Worm (Caenorhabditis elegans) whole organism, L4 larva: ENCODE data around the gene C25G4.17.
A peak's percentile ranks its signal among the peaks of the same experiment; 100 is the strongest.

ENCODE experiments used
- F44E2.7 ChIP-seq: fragments of 200-800 bp; sonication (Bioruptor generic); IDR thresholded peaks from 2 replicates; pipeline ENCODE4 v2.1.2; 2022; ENCODE audit warnings: missing genetic modification characterization, missing compliant biosample characterization
- F49E8.2 ChIP-seq: sonication (generic microtip); optimal IDR thresholded peaks from 2 replicates; lab custom pipeline; 2016; ENCODE audit warnings: missing compliant biosample characterization, mild to moderate bottlenecking, missing genetic modification characterization, borderline replicate concordance
- T20F7.1 ChIP-seq: fragments of 200-800 bp; sonication (Bioruptor generic); optimal IDR thresholded peaks from 2 replicates; lab custom pipeline; 2018; ENCODE audit warnings: mild to moderate bottlenecking, missing genetic modification characterization, missing compliant biosample characterization
- T26A8.4 ChIP-seq: fragments of 200-800 bp; sonication (Bioruptor generic); IDR thresholded peaks from 2 replicates; pipeline ENCODE4 v1.3.6; 2022; ENCODE audit warnings: missing genetic modification characterization, missing compliant biosample characterization
- Y48G9A.11 ChIP-seq: fragments of 200-800 bp; sonication (Bioruptor generic); IDR thresholded peaks from 2 replicates; pipeline ENCODE4 v1.3.6; 2022; ENCODE audit warnings: missing genetic modification reagents, missing genetic modification characterization, missing compliant biosample characterization
- ZK337.2 ChIP-seq: fragments of 200-800 bp; sonication (Bioruptor generic); IDR thresholded peaks from 2 replicates; pipeline ENCODE4 v1.3.6; 2022; ENCODE audit warnings: missing genetic modification reagents, missing genetic modification characterization, missing compliant biosample characterization
- aha-1 ChIP-seq: fragments of 150-350 bp; peaks from one replicate; lab custom pipeline; 2014; ENCODE audit warnings: missing biosample characterization, missing genetic modification characterization
- ama-1 ChIP-seq: fragments of 150-350 bp; optimal IDR thresholded peaks from 2 replicates; lab custom pipeline; 2014; ENCODE audit warnings: inconsistent platforms, mixed read lengths
- attf-4 ChIP-seq: sonication (generic microtip); optimal IDR thresholded peaks from 3 replicates; lab custom pipeline; 2017; ENCODE audit warnings: missing biosample characterization, missing genetic modification characterization
- ceh-32 ChIP-seq: sonication (generic microtip); optimal IDR thresholded peaks from 2 replicates; lab custom pipeline; 2016; ENCODE audit warnings: mild to moderate bottlenecking, missing genetic modification characterization, missing compliant biosample characterization; ENCODE audit not compliant: poor library complexity
- ceh-62 ChIP-seq: sonication (generic microtip); optimal IDR thresholded peaks from 2 replicates; lab custom pipeline; 2017; ENCODE audit warnings: missing biosample characterization, missing genetic modification characterization
- dmd-9 ChIP-seq: fragments of 200-800 bp; sonication (Bioruptor generic); IDR thresholded peaks from 2 replicates; pipeline ENCODE4 v1.3.6; 2022; ENCODE audit warnings: missing genetic modification reagents, missing genetic modification characterization, missing compliant biosample characterization
- dpl-1 ChIP-seq: fragments of 150-350 bp; optimal IDR thresholded peaks from 2 replicates; lab custom pipeline; 2014; ENCODE audit warnings: missing biosample characterization, missing genetic modification reagents, missing genetic modification characterization
- dve-1 ChIP-seq: sonication (generic microtip); optimal IDR thresholded peaks from 2 replicates; lab custom pipeline; 2017; ENCODE audit warnings: antibody characterized with exemption, mild to moderate bottlenecking, missing genetic modification characterization, missing compliant biosample characterization; ENCODE audit not compliant: insufficient read depth
- egl-27 ChIP-seq: sonication (generic microtip); optimal IDR thresholded peaks from 3 replicates; lab custom pipeline; 2017; ENCODE audit warnings: missing biosample characterization, missing genetic modification reagents, missing genetic modification characterization
- fkh-10 ChIP-seq: fragments of 150-350 bp; optimal IDR thresholded peaks from 2 replicates; lab custom pipeline; 2014; ENCODE audit warnings: missing biosample characterization, missing genetic modification reagents, missing genetic modification characterization
- gei-8 ChIP-seq: fragments of 200-800 bp; sonication (Bioruptor generic); optimal IDR thresholded peaks from 2 replicates; lab custom pipeline; 2018; ENCODE audit warnings: mild to moderate bottlenecking, missing genetic modification characterization, missing compliant biosample characterization
- hlh-30 ChIP-seq: sonication (generic microtip); optimal IDR thresholded peaks from 2 replicates; lab custom pipeline; 2017; ENCODE audit warnings: antibody characterized with exemption, mild to moderate bottlenecking, missing genetic modification characterization, missing compliant biosample characterization; ENCODE audit not compliant: insufficient read depth
- lim-7 ChIP-seq: fragments of 200-800 bp; sonication (Bioruptor generic); IDR thresholded peaks from 2 replicates; pipeline ENCODE4 v1.3.6; 2022; ENCODE audit warnings: missing genetic modification characterization, missing compliant biosample characterization
- lin-39 ChIP-seq: fragments of 150-350 bp; optimal IDR thresholded peaks from 2 replicates; lab custom pipeline; 2014; ENCODE audit warnings: missing biosample characterization, missing genetic modification reagents, missing genetic modification characterization
- lsy-2 ChIP-seq, 2 experiments: fragments of 150-350 bp in 1 of 2; sonication (generic microtip) in 1 of 2; optimal IDR thresholded peaks; 2 replicates each; lab custom pipeline; 2014 to 2017; ENCODE audit warnings: missing biosample characterization in 2 of 2, missing genetic modification characterization in 2 of 2
- madf-5 ChIP-seq, 2 experiments: fragments of 200-800 bp; sonication (Bioruptor generic); IDR thresholded peaks; 2 replicates each; pipeline ENCODE4 v1.3.6; 2022; ENCODE audit warnings: missing compliant biosample characterization in 2 of 2, missing genetic modification characterization in 2 of 2
- mep-1 ChIP-seq: fragments of 150-350 bp; sonication (generic microtip); optimal IDR thresholded peaks from 3 replicates; lab custom pipeline; 2014; ENCODE audit warnings: missing biosample characterization, missing genetic modification characterization
- mes-2 ChIP-seq: sonication (generic microtip); optimal IDR thresholded peaks from 2 replicates; lab custom pipeline; 2016; ENCODE audit warnings: missing genotype, mild to moderate bottlenecking, missing genetic modification characterization, missing compliant biosample characterization; ENCODE audit not compliant: poor library complexity, severe bottlenecking
- nhr-76 ChIP-seq: fragments of 150-350 bp; optimal IDR thresholded peaks from 2 replicates; lab custom pipeline; 2014; ENCODE audit warnings: missing biosample characterization, missing genetic modification characterization
- nhr-77 ChIP-seq: fragments of 150-350 bp; optimal IDR thresholded peaks from 2 replicates; lab custom pipeline; 2014; ENCODE audit warnings: missing biosample characterization, missing genetic modification characterization
- php-3 ChIP-seq: fragments of 200-800 bp; sonication (Bioruptor generic); IDR thresholded peaks from 2 replicates; pipeline ENCODE4 v1.3.6; 2022; ENCODE audit warnings: missing genetic modification reagents, missing genetic modification characterization, missing compliant biosample characterization
- set-16 ChIP-seq: fragments of 200-800 bp; sonication (Bioruptor generic); IDR thresholded peaks from 2 replicates; pipeline ENCODE4 v1.3.6; 2022; ENCODE audit warnings: missing genetic modification reagents, missing genetic modification characterization, missing compliant biosample characterization
- skn-1 ChIP-seq: fragments of 150-350 bp; optimal IDR thresholded peaks from 2 replicates; lab custom pipeline; 2014; ENCODE audit warnings: missing biosample characterization, missing genetic modification characterization
- tra-1 ChIP-seq: fragments of 200-800 bp; sonication (Bioruptor generic); IDR thresholded peaks from 2 replicates; pipeline ENCODE4 v1.3.6; 2022; ENCODE audit warnings: missing genetic modification reagents, missing genetic modification characterization, missing compliant biosample characterization
- vab-7 ChIP-seq: fragments of 200-800 bp; sonication (Bioruptor generic); IDR thresholded peaks from 2 replicates; pipeline ENCODE4 v1.3.6; 2022; ENCODE audit warnings: missing genetic modification reagents, missing genetic modification characterization, missing compliant biosample characterization
- zag-1 ChIP-seq: fragments of 150-350 bp; optimal IDR thresholded peaks from 2 replicates; lab custom pipeline; 2014; ENCODE audit warnings: missing biosample characterization, missing genetic modification characterization
- zfp-2 ChIP-seq: sonication (generic microtip); optimal IDR thresholded peaks from 2 replicates; lab custom pipeline; 2016; ENCODE audit warnings: mild to moderate bottlenecking, missing genetic modification characterization, missing compliant biosample characterization

Gene C25G4.17

ce11 chrIV:12443936-12444335 is 2.1 kb downstream of the C25G4.17 start, which contains the start of gene C25G4.2:
C25G4.2 (minus strand) TSS chrIV:12444035.
- no peak for TF ChIP-seq hlh-30 (tag; lab: Kevin White, UChicago)
- TF ChIP-seq aha-1 (tag; lab: Kevin White, UChicago) = peak; percentile 96

- no peak for TF ChIP-seq vab-7 (GFP tag; lab: Robert Waterston, UW)
- no peak for TF ChIP-seq dmd-9 (GFP tag; lab: Robert Waterston, UW)
Observed at ce11 chrIV:12445463-12445934, 3.7 kb downstream of the C25G4.17 start, which contains the start of gene C25G4.3. C25G4.3 (minus strand) TSS chrIV:12445884.

- TF ChIP-seq ZK337.2 (no peak), dpl-1 (GFP tag; lab: Kevin White, UChicago) (peak; percentile 45), skn-1 (tag; lab: Kevin White, UChicago) (no peak), gei-8 (GFP tag; lab: Kevin White, UChicago) (no peak), ama-1 (lab: Kevin White, UChicago) (no peak), T26A8.4 (GFP tag; lab: Robert Waterston, UW) (no peak), F49E8.2 (tag; lab: Kevin White, UChicago) (peak; percentile 20), nhr-76 (tag; lab: Kevin White, UChicago) (no peak), Y48G9A.11 (GFP tag; lab: Robert Waterston, UW) (no peak), tra-1 (no peak), php-3 (GFP tag; lab: Robert Waterston, UW) (no peak), lim-7 (GFP tag; lab: Robert Waterston, UW) (no peak), set-16 (GFP tag; lab: Robert Waterston, UW) (no peak), attf-4 (tag; lab: Kevin White, UChicago) (no peak), dve-1 (tag; lab: Kevin White, UChicago) (no peak), F44E2.7 (GFP tag; lab: Robert Waterston, UW) (no peak), T20F7.1 (GFP tag; lab: Kevin White, UChicago) (peak; percentile 95), mes-2 (tag; lab: Kevin White, UChicago) (peak; percentile 60), fkh-10 (GFP tag; lab: Kevin White, UChicago) (peak; percentile 3), nhr-77 (tag; lab: Kevin White, UChicago) (no peak), vab-7 (GFP tag; lab: Robert Waterston, UW) (no peak), dmd-9 (GFP tag; lab: Robert Waterston, UW) (no peak)
Observed at ce11 chrIV:12451225-12451831, 9.5 kb downstream of the C25G4.17 start, which contains the start of gene dpy-26. dpy-26 (minus strand) TSS chrIV:12451335.

ce11 chrIV:12454115-12454514 is 12.3 kb downstream of the C25G4.17 start, which contains the start of gene spe-44:
spe-44 (minus strand) TSS chrIV:12454215.
- TF ChIP-seq madf-5 (GFP tag; IDR thresholded peaks at IDR 0.05; lab: Robert Waterston, UW) (no peak), egl-27 (tag; lab: Kevin White, UChicago) (no peak), hlh-30 (tag; lab: Kevin White, UChicago) (no peak), lsy-2 (tag; optimal IDR thresholded peaks at IDR 0.05; lab: Kevin White, UChicago) (no peak), lin-39 (tag; lab: Kevin White, UChicago) (no peak), zag-1 (tag; lab: Kevin White, UChicago) (no peak), ceh-62 (no peak), gei-8 (GFP tag; lab: Kevin White, UChicago) (no peak), mep-1 (tag; lab: Kevin White, UChicago) (no peak), zfp-2 (no peak), ceh-32 (no peak)
